Worm (Caenorhabditis elegans): Measurements from ENCODE around the gene C49F8.1.

DNA sequence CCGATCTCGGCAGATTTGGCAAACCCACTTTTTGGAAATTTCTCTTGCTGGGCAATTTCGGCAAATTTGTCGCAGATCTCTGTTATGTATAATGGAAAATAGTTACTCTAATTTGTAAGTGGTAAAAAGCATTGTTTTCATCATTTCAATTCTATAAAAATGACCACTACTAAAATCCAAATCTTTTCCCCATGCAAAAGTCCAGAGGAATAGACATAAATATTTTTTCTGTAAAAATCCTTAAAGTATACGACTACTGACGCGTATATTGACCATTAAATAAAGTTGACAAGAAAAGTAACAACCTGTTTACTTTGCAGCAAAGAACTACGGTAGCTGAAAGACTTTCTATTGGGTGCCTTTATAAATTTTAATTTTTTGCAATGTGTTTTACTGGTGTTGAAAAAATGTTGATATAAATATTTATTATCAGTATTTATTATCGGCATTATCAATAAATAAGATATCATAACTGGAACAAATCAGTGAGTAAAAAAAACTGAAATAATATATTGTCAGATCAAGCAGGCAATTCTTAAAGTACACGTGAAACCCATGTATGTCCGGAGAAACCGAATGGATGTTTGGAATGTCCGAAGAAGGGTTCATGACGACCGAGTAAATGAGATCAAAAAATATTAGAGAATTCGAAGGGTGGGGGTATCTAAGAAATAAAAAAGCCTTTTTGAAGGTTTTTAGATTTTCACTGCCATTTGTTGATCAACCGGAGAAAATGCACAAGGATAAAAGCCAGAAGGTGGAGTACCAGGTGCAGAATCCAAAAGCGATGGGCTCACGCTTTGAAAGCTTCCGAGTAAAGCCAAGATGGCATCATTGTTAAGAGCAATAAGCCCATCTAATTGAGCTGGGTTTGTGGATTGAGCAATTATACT is 15.3 kb downstream of the C49F8.1 start:
- TF ChIP-seq dao-5 (tag; optimal IDR thresholded peaks at IDR 0.05) (no peak), W03F9.2 (tag; optimal IDR thresholded peaks at IDR 0.05) (no peak)
